Worm (Caenorhabditis elegans): ENCODE measurements around the gene hog-1.
A peak's percentile ranks its signal among the peaks of the same experiment; 100 is the strongest.

Gene hog-1

ce11 chrX:5834581-5835481 lies 19.2 kb downstream of the hog-1 start, which contains the start of gene F13D11.4:
TSS of gene F13D11.4 (minus strand) at chrX:5834805.
- TF ChIP-seq nhr-25 (tag; optimal IDR thresholded peaks at IDR 0.05) (peak; percentile 27), skn-1 (tag; optimal IDR thresholded peaks at IDR 0.05) (no peak), lin-11 (tag; optimal IDR thresholded peaks at IDR 0.05) (no peak), elt-3 (tag; optimal IDR thresholded peaks at IDR 0.05) (no peak), blmp-1 (tag; optimal IDR thresholded peaks at IDR 0.05; ENCODE audit: insufficient read depth) (peak; percentile 25), dmd-4 (tag; optimal IDR thresholded peaks at IDR 0.05) (no peak), sma-9 (GFP tag; optimal IDR thresholded peaks at IDR 0.05) (peak; percentile 38), sma-9 (tag; optimal IDR thresholded peaks at IDR 0.05) (no peak), lin-13 (GFP tag; optimal IDR thresholded peaks at IDR 0.05) (no peak), sma-3 (GFP tag; optimal IDR thresholded peaks at IDR 0.05) (peak; percentile 51), gmeb-1 (tag; optimal IDR thresholded peaks at IDR 0.05) (no peak), nhr-21 (tag; optimal IDR thresholded peaks at IDR 0.05) (peak; percentile 58), nhr-129 (tag; optimal IDR thresholded peaks at IDR 0.05) (no peak), ztf-4 (tag; optimal IDR thresholded peaks at IDR 0.05) (no peak), ZK546.5 (tag; optimal IDR thresholded peaks at IDR 0.05) (no peak), ztf-1 (GFP tag; conservative IDR thresholded peaks at IDR 0.05) (no peak), lin-39 (tag; optimal IDR thresholded peaks at IDR 0.05) (no peak)

DNA sequence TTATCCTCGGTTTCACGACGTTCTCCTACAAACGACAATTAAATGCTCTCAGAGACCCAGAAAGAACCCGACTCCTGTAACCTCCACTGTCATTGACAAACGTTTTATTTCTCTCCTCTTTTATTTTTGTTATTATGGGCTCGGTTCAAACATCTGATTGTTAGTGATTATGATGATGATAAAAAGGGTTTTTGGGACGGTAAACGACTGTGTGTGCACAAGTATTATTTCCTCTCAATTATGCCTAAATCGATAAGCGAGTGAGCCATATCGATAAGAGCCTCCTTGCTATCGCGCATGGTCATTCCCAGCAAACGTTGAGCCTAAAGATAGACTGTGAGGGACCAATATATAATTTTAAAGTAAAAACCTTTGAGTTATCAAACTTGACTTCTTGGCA lies 22.2 kb downstream of the hog-1 start:
- TF ChIP-seq crh-2 (tag; optimal IDR thresholded peaks at IDR 0.05) (no peak), fos-1 (tag; optimal IDR thresholded peaks at IDR 0.05) (peak; percentile 16)

DNA sequence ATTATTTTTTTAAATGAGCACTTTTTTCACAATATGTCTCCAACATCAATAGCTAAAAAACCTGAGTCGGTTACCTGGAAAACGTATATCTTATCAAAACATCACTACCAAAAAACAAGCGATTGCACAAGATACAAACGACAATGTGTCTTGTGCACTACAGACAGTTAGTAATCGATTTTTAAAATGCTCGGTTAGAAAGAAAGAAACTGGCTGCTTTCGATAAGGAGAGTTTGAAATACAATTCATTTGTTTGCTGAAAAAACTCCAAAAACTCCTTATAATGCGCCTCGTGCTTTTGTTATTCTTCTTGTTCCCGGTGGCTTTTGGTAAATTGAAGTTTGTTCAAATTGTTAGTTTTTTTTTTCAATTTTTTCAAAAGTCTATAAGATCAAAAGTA lies 24.9 kb downstream of the hog-1 start, which contains the start of gene acp-5:
Gene acp-5 (plus strand): TSS at position 261 of the 400 bp plus-strand sequence.
- TF ChIP-seq fos-1 (tag; optimal IDR thresholded peaks at IDR 0.05): peak; percentile 10
- no peak for TF ChIP-seq sem-4 (tag; optimal IDR thresholded peaks at IDR 0.05)

- no peak for TF ChIP-seq nhr-12 (tag; optimal IDR thresholded peaks at IDR 0.05)
- no peak for TF ChIP-seq ama-1 (optimal IDR thresholded peaks at IDR 0.05)
- peak; percentile 43 for TF ChIP-seq nhr-6 (tag; optimal IDR thresholded peaks at IDR 0.05)
- TF ChIP-seq dmd-4 (tag; optimal IDR thresholded peaks at IDR 0.05): no peak
- no peak for TF ChIP-seq alr-1 (tag; optimal IDR thresholded peaks at IDR 0.05)
- TF ChIP-seq aly-2 (tag; optimal IDR thresholded peaks at IDR 0.05): no peak
- TF ChIP-seq egl-27 (tag; optimal IDR thresholded peaks at IDR 0.05): peak; percentile 50
- peak in 1 of 2 experiments; percentile 21 for TF ChIP-seq lsy-2 (tag; optimal IDR thresholded peaks at IDR 0.05)
- peak; percentile 47 for TF ChIP-seq crh-2 (tag; optimal IDR thresholded peaks at IDR 0.05)
- TF ChIP-seq F13H6.1 (tag; optimal IDR thresholded peaks at IDR 0.05): no peak
- TF ChIP-seq lin-13 (GFP tag; optimal IDR thresholded peaks at IDR 0.05): peak; percentile 13
- peak; percentile 55 for TF ChIP-seq fos-1 (tag; optimal IDR thresholded peaks at IDR 0.05)
- TF ChIP-seq elt-1 (tag; optimal IDR thresholded peaks at IDR 0.05): no peak
- TF ChIP-seq unc-55 (GFP tag; optimal IDR thresholded peaks at IDR 0.05): no peak
- TF ChIP-seq ZK546.5 (tag; optimal IDR thresholded peaks at IDR 0.05): no peak
- no peak for TF ChIP-seq skn-1 (tag; optimal IDR thresholded peaks at IDR 0.05)
- TF ChIP-seq nhr-129 (tag; optimal IDR thresholded peaks at IDR 0.05): no peak
- peak in 1 of 2 experiments; percentile 7 for TF ChIP-seq mdl-1 (tag; optimal IDR thresholded peaks at IDR 0.05)
- TF ChIP-seq ceh-16 (tag; optimal IDR thresholded peaks at IDR 0.05): peak; percentile 77
- no peak for TF ChIP-seq peb-1 (tag; optimal IDR thresholded peaks at IDR 0.05)
- peak; percentile 70 for TF ChIP-seq sma-9 (GFP tag; optimal IDR thresholded peaks at IDR 0.05)
- no peak for TF ChIP-seq sma-9 (tag; optimal IDR thresholded peaks at IDR 0.05)
- TF ChIP-seq nhr-25 (tag; optimal IDR thresholded peaks at IDR 0.05): peak; percentile 88
- peak; percentile 50 for TF ChIP-seq sma-3 (GFP tag; optimal IDR thresholded peaks at IDR 0.05)
- peak; percentile 65 for TF ChIP-seq nhr-21 (tag; optimal IDR thresholded peaks at IDR 0.05)
- TF ChIP-seq blmp-1 (tag; optimal IDR thresholded peaks at IDR 0.05; ENCODE audit: insufficient read depth): peak; percentile 81
- no peak for TF ChIP-seq mbf-1 (tag; optimal IDR thresholded peaks at IDR 0.05)
These were observed 26.0 kb downstream of the hog-1 start for ce11 chrX:5828085-5828484.
